Fruit fly (Drosophila melanogaster) whole organism, larva: ENCODE data around the gene CG32163.

Source experiments
- noc ChIP-seq: fragments of 200-800 bp; sonication (Bioruptor generic); optimal IDR thresholded peaks from 3 replicates; lab custom pipeline; 2019; ENCODE audit warnings: missing biosample characterization, mild to moderate bottlenecking, missing genetic modification characterization, moderate library complexity

Gene CG32163

dm6 chr3L:16580049-16580448 is 6.9 kb upstream of the CG32163 start, which contains the start of gene nxf2:
nxf2 (minus strand) TSS chr3L:16580306.
- TF ChIP-seq noc (tag; lab: Kevin White, UChicago): no peak

dm6 chr3L:16581201-16581705 is 5.7 kb upstream of the CG32163 start, which contains the start of gene Smn:
Smn (minus strand) TSS chr3L:16581547.
- peak; percentile 64 for TF ChIP-seq noc (tag; lab: Kevin White, UChicago)

- peak; percentile 44 for TF ChIP-seq noc (tag; lab: Kevin White, UChicago)
These were observed 4.2 kb upstream of the CG32163 start, which contains the start of gene Rpn12 for dm6 chr3L:16582678-16583315. Rpn12 (plus strand) TSS chr3L:16583028.

- peak; percentile 0 for TF ChIP-seq noc (tag; lab: Kevin White, UChicago)
These were observed 2.8 kb upstream of the CG32163 start, which contains the start of gene UQCR-C2 for dm6 chr3L:16584074-16584578. UQCR-C2 (plus strand) TSS chr3L:16584124.

- peak; percentile 33 for TF ChIP-seq noc (tag; lab: Kevin White, UChicago)
These were observed 1.2 kb downstream of the CG32163 start for dm6 chr3L:16587994-16588622.

- no peak for TF ChIP-seq noc (tag; lab: Kevin White, UChicago)
These were observed 3.9 kb downstream of the CG32163 start, which contains the start of gene tra for dm6 chr3L:16590860-16591259. tra (minus strand) TSS chr3L:16591050.

- no peak for TF ChIP-seq noc (tag; lab: Kevin White, UChicago)
These were observed 8.1 kb downstream of the CG32163 start, which contains the start of the genes spd-2 and Apl for dm6 chr3L:16594922-16595518. spd-2 (minus strand) TSS chr3L:16595014. Apl (plus strand) TSS chr3L:16595181.

dm6 chr3L:16602736-16603144 is 15.8 kb downstream of the CG32163 start, which contains the start of gene Arts:
Arts (plus strand) TSS chr3L:16602851.
- TF ChIP-seq noc (tag; lab: Kevin White, UChicago): peak; percentile 21

dm6 chr3L:16609120-16609519 is 22.2 kb downstream of the CG32163 start, which contains the start of gene CG4098:
CG4098 (minus strand) TSS chr3L:16609347.
- peak; percentile 54 for TF ChIP-seq noc (tag; lab: Kevin White, UChicago)

dm6 chr3L:16610201-16610600 is 23.2 kb downstream of the CG32163 start, which contains the start of gene Prosbeta6:
Prosbeta6 (minus strand) TSS chr3L:16610418.
- TF ChIP-seq noc (tag; lab: Kevin White, UChicago): no peak

- TF ChIP-seq noc (tag; lab: Kevin White, UChicago): peak; percentile 86
These were observed 25.2 kb downstream of the CG32163 start, which contains the start of gene CG4101 for dm6 chr3L:16612152-16612551. CG4101 (plus strand) TSS chr3L:16612486.

dm6 chr3L:16612972-16613371 is 26.0 kb downstream of the CG32163 start:
- TF ChIP-seq noc (tag; lab: Kevin White, UChicago): peak; percentile 58

dm6 chr3L:16615132-16615709 is 28.3 kb downstream of the CG32163 start, which contains the start of gene Mo25:
Mo25 (minus strand) TSS chr3L:16615472.
- no peak for TF ChIP-seq noc (tag; lab: Kevin White, UChicago)

- no peak for TF ChIP-seq noc (tag; lab: Kevin White, UChicago)
These were observed 39.2 kb downstream of the CG32163 start for dm6 chr3L:16626199-16626598.

dm6 chr3L:16629793-16630192 is 42.8 kb downstream of the CG32163 start:
- TF ChIP-seq noc (tag; lab: Kevin White, UChicago): no peak
